Worm (Caenorhabditis elegans) whole organism, L1 larva: Measurements from ENCODE around the gene srlf-1.

Experiments used
- C04F5.9 ChIP-seq: sonication (generic microtip); optimal IDR thresholded peaks from 2 replicates; lab custom pipeline; 2016; ENCODE audit warnings: missing genetic modification characterization, missing compliant biosample characterization
- C16A3.4 ChIP-seq: fragments of 150-350 bp; optimal IDR thresholded peaks from 2 replicates; lab custom pipeline; 2014; ENCODE audit warnings: missing biosample characterization, missing genetic modification characterization
- blmp-1 ChIP-seq: fragments of 150-350 bp; optimal IDR thresholded peaks from 2 replicates; lab custom pipeline; 2014; ENCODE audit warnings: missing biosample characterization, missing genetic modification characterization
- ceh-63 ChIP-seq: fragments of 200-800 bp; sonication (Bioruptor generic); optimal IDR thresholded peaks from 2 replicates; lab custom pipeline; 2018; ENCODE audit warnings: mild to moderate bottlenecking, missing genetic modification characterization, missing compliant biosample characterization
- ceh-8 ChIP-seq: fragments of 200-800 bp; sonication (Bioruptor generic); optimal IDR thresholded peaks from 2 replicates; lab custom pipeline; 2018; ENCODE audit warnings: mild to moderate bottlenecking, missing genetic modification characterization, moderate library complexity, missing compliant biosample characterization
- ceh-82 ChIP-seq, 3 experiments: fragments of 150-350 bp in 1 of 3; sonication (generic microtip) in 2 of 3; optimal IDR thresholded peaks; 2 replicates each; lab custom pipeline; 2014 to 2017; ENCODE audit warnings: missing biosample characterization in 3 of 3, missing genetic modification characterization in 3 of 3
- ceh-88 ChIP-seq: fragments of 200-800 bp; sonication (Bioruptor generic); IDR thresholded peaks from 2 replicates; pipeline ENCODE4 v1.3.6; 2022; ENCODE audit warnings: missing genetic modification characterization, missing compliant biosample characterization
- dpl-1 ChIP-seq, 3 experiments: fragments of 150-350 bp in 2 of 3; sonication (generic microtip) in 1 of 3; optimal IDR thresholded peaks; 2 replicates each; lab custom pipeline; 2014 to 2017; ENCODE audit warnings: missing biosample characterization in 3 of 3, missing genetic modification characterization in 3 of 3, missing genetic modification reagents in 3 of 3
- dsc-1 ChIP-seq: sonication (generic microtip); optimal IDR thresholded peaks from 2 replicates; lab custom pipeline; 2016; ENCODE audit warnings: mild to moderate bottlenecking, missing genetic modification characterization, missing compliant biosample characterization
- efl-1 ChIP-seq, 4 experiments: fragments of 150-350 bp; optimal IDR thresholded peaks in 3 of 4; peaks in 1 of 4; 1 replicate in 1 of 4; 2 replicates in 3 of 4; lab custom pipeline; 2014; ENCODE audit warnings: missing biosample characterization in 2 of 4, missing genetic modification characterization in 2 of 4, missing genetic modification reagents in 2 of 4
- efl-3 ChIP-seq: fragments of 200-800 bp; sonication (Bioruptor generic); optimal IDR thresholded peaks from 2 replicates; lab custom pipeline; 2018; ENCODE audit warnings: mild to moderate bottlenecking, missing genetic modification characterization, missing compliant biosample characterization
- elt-2 ChIP-seq: sonication (generic microtip); optimal IDR thresholded peaks from 2 replicates; lab custom pipeline; 2016; ENCODE audit warnings: missing genetic modification characterization, mild to moderate bottlenecking, inconsistent platforms, missing compliant biosample characterization, missing genetic modification reagents
- grh-1 ChIP-seq: fragments of 200-800 bp; sonication (Bioruptor generic); IDR thresholded peaks from 2 replicates; pipeline ENCODE4 v1.3.6; 2022; ENCODE audit warnings: missing genetic modification reagents, missing genetic modification characterization, missing compliant biosample characterization
- irx-1 ChIP-seq: sonication (generic microtip); optimal IDR thresholded peaks from 2 replicates; lab custom pipeline; 2016; ENCODE audit warnings: missing genetic modification characterization, missing compliant biosample characterization
- lin-14 ChIP-seq: fragments of 200-800 bp; sonication (Bioruptor generic); optimal IDR thresholded peaks from 2 replicates; lab custom pipeline; 2018; ENCODE audit warnings: mild to moderate bottlenecking, missing genetic modification characterization, moderate library complexity, missing compliant biosample characterization
- lin-15B ChIP-seq: fragments of 150-350 bp; sonication (generic microtip); optimal IDR thresholded peaks from 3 replicates; lab custom pipeline; 2014; ENCODE audit warnings: missing biosample characterization, missing genetic modification characterization
- lin-39 ChIP-seq: fragments of 150-350 bp; optimal IDR thresholded peaks from 2 replicates; lab custom pipeline; 2014; ENCODE audit warnings: missing biosample characterization, missing genetic modification reagents, missing genetic modification characterization
- lir-3 ChIP-seq: sonication (generic microtip); optimal IDR thresholded peaks from 2 replicates; lab custom pipeline; 2016; ENCODE audit warnings: mild to moderate bottlenecking, missing genetic modification characterization, moderate library complexity, missing compliant biosample characterization; ENCODE audit not compliant: poor library complexity
- lsy-2 ChIP-seq, 2 experiments: fragments of 150-350 bp; optimal IDR thresholded peaks; 2 replicates each; lab custom pipeline; 2014; ENCODE audit warnings: missing biosample characterization in 2 of 2, missing genetic modification characterization in 2 of 2
- mdl-1 ChIP-seq, 2 experiments: fragments of 150-350 bp; optimal IDR thresholded peaks; 2 replicates each; lab custom pipeline; 2014 to 2017; ENCODE audit warnings: missing biosample characterization in 2 of 2, missing genetic modification characterization in 2 of 2, inconsistent platforms in 1 of 2
- mef-2 ChIP-seq: fragments of 150-350 bp; optimal IDR thresholded peaks from 2 replicates; lab custom pipeline; 2014; ENCODE audit warnings: missing biosample characterization, missing genetic modification characterization
- nhr-19 ChIP-seq: fragments of 200-800 bp; sonication (Bioruptor generic); conservative IDR thresholded peaks from 2 replicates; pipeline ENCODE4 v1.3.6; 2022; ENCODE audit warnings: missing genetic modification characterization, missing compliant biosample characterization
- nhr-20 ChIP-seq: sonication (generic microtip); optimal IDR thresholded peaks from 2 replicates; lab custom pipeline; 2016; ENCODE audit warnings: mild to moderate bottlenecking, missing genetic modification characterization, missing compliant biosample characterization
- nhr-47 ChIP-seq: sonication (generic microtip); optimal IDR thresholded peaks from 2 replicates; lab custom pipeline; 2016; ENCODE audit warnings: mild to moderate bottlenecking, missing genetic modification characterization, moderate library complexity, missing compliant biosample characterization
- nhr-71 ChIP-seq: sonication (generic microtip); optimal IDR thresholded peaks from 2 replicates; lab custom pipeline; 2016; ENCODE audit warnings: mild to moderate bottlenecking, missing genetic modification characterization, moderate library complexity, missing compliant biosample characterization
- nhr-85 ChIP-seq: sonication (generic microtip); peaks from one replicate; lab custom pipeline; 2016; ENCODE audit warnings: missing genetic modification characterization, inconsistent platforms, missing compliant biosample characterization
- rnt-1 ChIP-seq: sonication (generic microtip); optimal IDR thresholded peaks from 2 replicates; lab custom pipeline; 2016; ENCODE audit warnings: mild to moderate bottlenecking, missing genetic modification characterization, moderate library complexity, missing compliant biosample characterization
- skn-1 ChIP-seq: fragments of 150-350 bp; optimal IDR thresholded peaks from 2 replicates; lab custom pipeline; 2014; ENCODE audit warnings: missing biosample characterization, missing genetic modification characterization
- snu-23 ChIP-seq: sonication (generic microtip); optimal IDR thresholded peaks from 2 replicates; lab custom pipeline; 2016; ENCODE audit warnings: missing genetic modification characterization, missing compliant biosample characterization
- sup-37 ChIP-seq: fragments of 200-800 bp; sonication (Bioruptor generic); optimal IDR thresholded peaks from 2 replicates; lab custom pipeline; 2018; ENCODE audit warnings: mild to moderate bottlenecking, missing genetic modification characterization, missing compliant biosample characterization
- swsn-7 ChIP-seq: sonication (generic microtip); optimal IDR thresholded peaks from 2 replicates; lab custom pipeline; 2016; ENCODE audit warnings: missing genetic modification characterization, missing compliant biosample characterization
- tbx-2 ChIP-seq: sonication (generic microtip); optimal IDR thresholded peaks from 2 replicates; lab custom pipeline; 2016; ENCODE audit warnings: missing genetic modification characterization, missing compliant biosample characterization
- tlp-1 ChIP-seq: fragments of 150-350 bp; optimal IDR thresholded peaks from 2 replicates; lab custom pipeline; 2014; ENCODE audit warnings: missing biosample characterization, missing genetic modification characterization
- unc-130 ChIP-seq: fragments of 150-350 bp; optimal IDR thresholded peaks from 2 replicates; lab custom pipeline; 2017; ENCODE audit warnings: missing biosample characterization, missing genetic modification characterization, inconsistent platforms
- unc-62 ChIP-seq: fragments of 150-350 bp; optimal IDR thresholded peaks from 2 replicates; lab custom pipeline; 2014; ENCODE audit warnings: missing biosample characterization, missing genetic modification reagents, missing genetic modification characterization
- unc-98 ChIP-seq: fragments of 200-800 bp; sonication (Bioruptor generic); IDR thresholded peaks from 2 replicates; pipeline ENCODE4 v1.3.6; 2022; ENCODE audit warnings: missing genetic modification characterization, missing compliant biosample characterization
- vab-15 ChIP-seq: sonication (generic microtip); optimal IDR thresholded peaks from 2 replicates; lab custom pipeline; 2017; ENCODE audit warnings: missing genotype, mild to moderate bottlenecking, missing genetic modification characterization, missing compliant biosample characterization
- xbp-1 ChIP-seq: sonication (generic microtip); optimal IDR thresholded peaks from 2 replicates; lab custom pipeline; 2016; ENCODE audit warnings: missing genetic modification characterization, missing compliant biosample characterization
- ztf-4 ChIP-seq: fragments of 150-350 bp; optimal IDR thresholded peaks from 2 replicates; lab custom pipeline; 2014; ENCODE audit warnings: missing biosample characterization, missing genetic modification characterization

The srlf-1 gene

DNA sequence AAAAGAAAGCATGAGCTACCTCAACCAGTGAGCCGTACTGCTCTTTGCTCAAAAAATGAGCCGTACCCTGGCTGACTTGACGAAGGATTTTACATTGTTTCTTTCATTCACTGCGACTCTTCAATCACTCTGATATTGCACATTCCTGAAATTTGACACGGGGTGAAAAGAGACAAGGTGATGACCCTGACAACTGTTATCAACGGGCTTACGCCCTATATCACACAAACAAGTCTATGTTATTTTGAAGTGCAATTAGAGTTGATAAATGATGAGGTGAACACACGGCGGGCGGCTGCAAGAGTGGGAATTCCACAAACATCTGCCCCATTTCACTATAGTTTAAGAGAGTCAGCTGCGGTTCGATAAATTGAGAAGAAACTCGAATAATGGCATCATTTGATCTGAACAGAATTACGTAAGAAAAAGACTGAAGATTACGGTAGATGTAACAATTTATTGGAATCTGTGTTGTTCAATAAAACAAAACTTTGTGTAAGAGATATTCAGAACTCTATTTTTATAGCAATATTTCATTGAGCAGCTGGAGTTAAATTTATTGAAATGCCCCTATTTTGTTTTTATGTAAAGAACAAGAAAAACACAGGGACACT, 46.3 kb downstream of the srlf-1 start:
- TF ChIP-seq lir-3 (tag; lab: Kevin White, UChicago) (peak; percentile 49), nhr-20 (peak; percentile 84), nhr-19 (GFP tag; lab: Robert Waterston, UW) (peak; percentile 80), dpl-1 (GFP tag; optimal IDR thresholded peaks at IDR 0.05; lab: Kevin White, UChicago) (peak in 1 of 3 experiments; percentile 13), nhr-85 (tag; lab: Kevin White, UChicago) (peak; percentile 36), skn-1 (tag; lab: Kevin White, UChicago) (no peak), C16A3.4 (tag; lab: Kevin White, UChicago) (peak; percentile 29), lin-14 (GFP tag; lab: Kevin White, UChicago) (peak; percentile 91), lin-39 (tag; lab: Kevin White, UChicago) (peak; percentile 88), mdl-1 (tag; optimal IDR thresholded peaks at IDR 0.05; lab: Kevin White, UChicago) (peak in 1 of 2 experiments; percentile 61), C04F5.9 (tag; lab: Kevin White, UChicago) (peak; percentile 28), lsy-2 (tag; optimal IDR thresholded peaks at IDR 0.05; lab: Kevin White, UChicago) (peak; percentile 55 to 69), ceh-63 (no peak), dsc-1 (tag; lab: Kevin White, UChicago) (no peak), tlp-1 (tag; lab: Kevin White, UChicago) (no peak), blmp-1 (tag; lab: Kevin White, UChicago) (no peak), efl-3 (GFP tag; lab: Kevin White, UChicago) (no peak), unc-98 (GFP tag; lab: Robert Waterston, UW) (peak; percentile 60), irx-1 (tag; lab: Kevin White, UChicago) (peak; percentile 14), nhr-71 (tag; lab: Kevin White, UChicago) (peak; percentile 94), xbp-1 (tag; lab: Kevin White, UChicago) (peak; percentile 11), swsn-7 (tag; lab: Kevin White, UChicago) (peak; percentile 64), efl-1 (optimal IDR thresholded peaks at IDR 0.05; lab: Kevin White, UChicago) (peak in 1 of 2 experiments; percentile 19), efl-1 (GFP tag; optimal IDR thresholded peaks at IDR 0.05 in 1 of 2; lab: Kevin White, UChicago) (no peak), vab-15 (tag; lab: Kevin White, UChicago) (peak; percentile 27), snu-23 (GFP tag; lab: Kevin White, UChicago) (peak; percentile 63), tbx-2 (peak; percentile 71), sup-37 (GFP tag; lab: Kevin White, UChicago) (peak; percentile 30), rnt-1 (tag; lab: Kevin White, UChicago) (peak; percentile 89), lin-15B (tag; lab: Kevin White, UChicago) (no peak), nhr-47 (tag; lab: Kevin White, UChicago) (peak; percentile 47), unc-130 (tag; lab: Kevin White, UChicago) (peak; percentile 69), ceh-88 (GFP tag; lab: Robert Waterston, UW) (no peak), ztf-4 (tag; lab: Kevin White, UChicago) (peak; percentile 55)
- TF ChIP-seq, all 84 proteins: peak for 25

DNA sequence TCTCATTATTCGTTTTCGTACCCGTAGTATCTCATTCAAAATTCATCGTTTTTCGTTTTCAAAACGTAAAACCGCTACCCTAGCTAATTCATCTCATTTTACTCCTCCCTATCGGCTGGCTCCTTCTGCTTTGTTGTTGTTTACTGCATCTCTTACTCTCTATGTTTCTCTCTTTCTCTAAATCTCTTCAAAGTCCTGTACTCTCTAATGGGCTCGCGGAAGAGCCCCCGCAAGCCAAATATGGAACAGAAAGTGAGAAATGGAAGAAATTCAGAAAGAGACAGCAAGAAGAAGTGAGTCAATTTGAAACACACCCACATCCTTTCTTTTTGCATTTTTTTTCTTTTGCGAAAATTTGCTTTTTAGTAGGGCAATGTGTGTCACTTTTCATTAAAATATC, 48.3 kb downstream of the srlf-1 start:
- no peak for TF ChIP-seq grh-1 (GFP tag; lab: Robert Waterston, UW)
- TF ChIP-seq rnt-1 (tag; lab: Kevin White, UChicago): peak; percentile 10
- peak; percentile 83 for TF ChIP-seq lin-14 (GFP tag; lab: Kevin White, UChicago)
- TF ChIP-seq nhr-71 (tag; lab: Kevin White, UChicago): peak; percentile 20
- no peak for TF ChIP-seq elt-2 (tag; lab: Kevin White, UChicago)
- TF ChIP-seq ceh-82 (tag; optimal IDR thresholded peaks at IDR 0.05; lab: Kevin White, UChicago): peak in 1 of 3 experiments; percentile 28
- TF ChIP-seq nhr-85 (tag; lab: Kevin White, UChicago): peak; percentile 33
- TF ChIP-seq xbp-1 (tag; lab: Kevin White, UChicago): no peak
- TF ChIP-seq swsn-7 (tag; lab: Kevin White, UChicago): peak; percentile 3
- peak; percentile 17 for TF ChIP-seq unc-62 (GFP tag; lab: Kevin White, UChicago)
- TF ChIP-seq efl-1 (optimal IDR thresholded peaks at IDR 0.05; lab: Kevin White, UChicago): peak; percentile 9 to 28
- peak in 1 of 2 experiments; percentile 13 for TF ChIP-seq efl-1 (GFP tag; optimal IDR thresholded peaks at IDR 0.05 in 1 of 2; lab: Kevin White, UChicago)
- no peak for TF ChIP-seq mef-2 (tag; lab: Kevin White, UChicago)
- peak; percentile 2 to 22 for TF ChIP-seq lsy-2 (tag; optimal IDR thresholded peaks at IDR 0.05; lab: Kevin White, UChicago)
- peak; percentile 29 for TF ChIP-seq nhr-47 (tag; lab: Kevin White, UChicago)
- TF ChIP-seq ceh-8 (GFP tag; lab: Kevin White, UChicago): no peak
